Worm (Caenorhabditis elegans) whole organism, midembryonic: ENCODE data around the gene H12D21.11.

Experiments
- T22C8.4 ChIP-seq: fragments of 200-800 bp; sonication (Bioruptor generic); IDR thresholded peaks from 2 replicates; pipeline ENCODE4 v1.3.6; 2022; ENCODE audit warnings: missing genetic modification characterization, missing compliant biosample characterization
- cog-1 ChIP-seq: sonication (generic microtip); optimal IDR thresholded peaks from 2 replicates; lab custom pipeline; 2016; ENCODE audit warnings: missing genetic modification characterization, missing compliant biosample characterization
- flt-1 ChIP-seq: fragments of 200-800 bp; sonication (Bioruptor generic); IDR thresholded peaks from 2 replicates; pipeline ENCODE4 v1.3.6; 2022; ENCODE audit warnings: missing genetic modification characterization, missing compliant biosample characterization
- klf-2 ChIP-seq: fragments of 200-800 bp; sonication (Bioruptor generic); conservative IDR thresholded peaks from 2 replicates; pipeline ENCODE4 v1.3.6; 2022; ENCODE audit warnings: missing genetic modification reagents, missing genetic modification characterization, missing compliant biosample characterization
- med-1 ChIP-seq: sonication (generic microtip); optimal IDR thresholded peaks from 2 replicates; lab custom pipeline; 2017; ENCODE audit warnings: missing genetic modification characterization, mild to moderate bottlenecking, missing compliant biosample characterization, antibody characterized with exemption, missing genetic modification reagents; ENCODE audit not compliant: insufficient read depth
- ref-1 ChIP-seq: fragments of 200-800 bp; sonication (Bioruptor generic); conservative IDR thresholded peaks from 2 replicates; pipeline ENCODE4 v1.3.6; 2022; ENCODE audit warnings: missing genetic modification reagents, missing genetic modification characterization, missing compliant biosample characterization
- tab-1 ChIP-seq: fragments of 200-800 bp; sonication (Bioruptor generic); IDR thresholded peaks from 2 replicates; pipeline ENCODE4 v1.3.6; 2022; ENCODE audit warnings: missing genetic modification characterization, missing compliant biosample characterization
- ztf-23 ChIP-seq: fragments of 200-800 bp; sonication (Bioruptor generic); IDR thresholded peaks from 2 replicates; pipeline ENCODE4 v1.3.6; 2022; ENCODE audit warnings: missing genetic modification reagents, missing genetic modification characterization, missing compliant biosample characterization
- ztf-29 ChIP-seq: fragments of 200-800 bp; sonication (Bioruptor generic); IDR thresholded peaks from 2 replicates; pipeline ENCODE4 v1.3.6; 2022; ENCODE audit warnings: missing genetic modification reagents, missing genetic modification characterization, missing compliant biosample characterization

Gene H12D21.11

ce11 chrV:14930168-14930567 is 14.5 kb downstream of the H12D21.11 start:
- TF ChIP-seq tab-1 (GFP tag; lab: Robert Waterston, UW) = no peak
- TF ChIP-seq cog-1 = no peak
- no peak for TF ChIP-seq ztf-23 (GFP tag; lab: Robert Waterston, UW)
- no peak for TF ChIP-seq med-1 (GFP tag; lab: Kevin White, UChicago)
- TF ChIP-seq ztf-29 (GFP tag; lab: Robert Waterston, UW) = no peak
- TF ChIP-seq ref-1 (GFP tag; lab: Robert Waterston, UW) = no peak
- TF ChIP-seq flt-1 (GFP tag; lab: Robert Waterston, UW) = no peak
- TF ChIP-seq klf-2 (GFP tag; lab: Robert Waterston, UW) = no peak
- no peak for TF ChIP-seq T22C8.4 (GFP tag; lab: Robert Waterston, UW)

- TF ChIP-seq T22C8.4 (GFP tag; lab: Robert Waterston, UW) = no peak
- no peak for TF ChIP-seq med-1 (GFP tag; lab: Kevin White, UChicago)
Measured at ce11 chrV:14933450-14934218, 17.9 kb downstream of the H12D21.11 start.

ce11 chrV:14936587-14936986 is 20.9 kb downstream of the H12D21.11 start, which contains the start of gene C30G7.2:
Gene C30G7.2, plus strand, starts transcription at chrV:14936887.
- TF ChIP-seq ref-1 (GFP tag; lab: Robert Waterston, UW) (no peak), ztf-23 (GFP tag; lab: Robert Waterston, UW) (no peak), cog-1 (no peak), flt-1 (GFP tag; lab: Robert Waterston, UW) (no peak), T22C8.4 (GFP tag; lab: Robert Waterston, UW) (no peak), klf-2 (GFP tag; lab: Robert Waterston, UW) (no peak), med-1 (GFP tag; lab: Kevin White, UChicago) (no peak), ztf-29 (GFP tag; lab: Robert Waterston, UW) (no peak), tab-1 (GFP tag; lab: Robert Waterston, UW) (no peak)

DNA sequence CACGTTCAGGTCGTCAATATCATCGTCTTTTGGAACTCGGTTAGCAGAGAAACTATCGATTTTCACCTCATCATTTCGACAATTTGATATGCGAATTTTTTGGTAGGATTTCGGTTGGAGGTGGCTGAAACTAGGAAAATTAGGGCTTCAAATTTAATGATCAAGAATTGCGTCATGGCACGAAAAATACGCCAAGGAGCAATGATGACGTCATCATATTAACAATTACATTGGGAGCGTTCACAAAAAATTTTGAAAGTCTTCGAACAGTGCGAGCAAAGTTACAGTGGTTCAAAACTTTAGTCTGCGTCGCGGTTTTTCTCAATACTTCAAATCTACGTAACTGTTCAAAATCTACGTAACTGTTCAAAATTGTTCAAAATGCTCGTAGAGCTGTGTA is 27.2 kb downstream of the H12D21.11 start:
- no peak for TF ChIP-seq flt-1 (GFP tag; lab: Robert Waterston, UW)
- TF ChIP-seq cog-1 = no peak
- no peak for TF ChIP-seq T22C8.4 (GFP tag; lab: Robert Waterston, UW)
- no peak for TF ChIP-seq tab-1 (GFP tag; lab: Robert Waterston, UW)
- TF ChIP-seq ztf-29 (GFP tag; lab: Robert Waterston, UW) = no peak
- TF ChIP-seq ref-1 (GFP tag; lab: Robert Waterston, UW) = no peak
- TF ChIP-seq klf-2 (GFP tag; lab: Robert Waterston, UW) = no peak
- no peak for TF ChIP-seq med-1 (GFP tag; lab: Kevin White, UChicago)

- TF ChIP-seq cog-1 (no peak), ztf-29 (GFP tag; lab: Robert Waterston, UW) (no peak), tab-1 (GFP tag; lab: Robert Waterston, UW) (no peak), med-1 (GFP tag; lab: Kevin White, UChicago) (no peak), ztf-23 (GFP tag; lab: Robert Waterston, UW) (no peak), flt-1 (GFP tag; lab: Robert Waterston, UW) (no peak), T22C8.4 (GFP tag; lab: Robert Waterston, UW) (no peak), ref-1 (GFP tag; lab: Robert Waterston, UW) (no peak), klf-2 (GFP tag; lab: Robert Waterston, UW) (no peak)
Measured at ce11 chrV:14943774-14944173, 28.1 kb downstream of the H12D21.11 start.

- TF ChIP-seq T22C8.4 (GFP tag; lab: Robert Waterston, UW) (peak; percentile 78), ztf-29 (GFP tag; lab: Robert Waterston, UW) (no peak)
Measured at ce11 chrV:14945124-14945523, 29.4 kb downstream of the H12D21.11 start.

DNA sequence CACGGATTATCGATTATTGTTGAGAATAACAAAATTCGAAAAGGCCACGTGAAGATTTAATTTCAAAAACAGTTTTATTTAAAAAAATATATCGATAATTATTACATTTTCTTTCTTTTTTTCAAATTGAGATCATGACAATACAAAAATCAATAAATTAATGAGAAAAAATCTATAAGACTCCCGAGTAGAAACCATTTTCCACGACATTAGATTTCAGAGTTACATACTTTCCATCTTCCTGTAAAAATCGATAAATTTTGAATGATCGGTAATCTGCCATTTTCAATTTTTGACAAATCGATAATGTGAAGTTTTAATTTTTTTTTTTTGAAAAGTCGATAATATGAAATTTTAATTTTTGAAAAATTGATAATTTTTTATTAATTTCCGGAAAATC is 30.0 kb downstream of the H12D21.11 start, which contains the start of gene C30G7.3:
C30G7.3 (minus strand) TSS at position 8 of the 400 bp plus-strand sequence.
- TF ChIP-seq flt-1 (GFP tag; lab: Robert Waterston, UW) (no peak), klf-2 (GFP tag; lab: Robert Waterston, UW) (no peak), T22C8.4 (GFP tag; lab: Robert Waterston, UW) (no peak), cog-1 (no peak), ztf-23 (GFP tag; lab: Robert Waterston, UW) (no peak)

DNA sequence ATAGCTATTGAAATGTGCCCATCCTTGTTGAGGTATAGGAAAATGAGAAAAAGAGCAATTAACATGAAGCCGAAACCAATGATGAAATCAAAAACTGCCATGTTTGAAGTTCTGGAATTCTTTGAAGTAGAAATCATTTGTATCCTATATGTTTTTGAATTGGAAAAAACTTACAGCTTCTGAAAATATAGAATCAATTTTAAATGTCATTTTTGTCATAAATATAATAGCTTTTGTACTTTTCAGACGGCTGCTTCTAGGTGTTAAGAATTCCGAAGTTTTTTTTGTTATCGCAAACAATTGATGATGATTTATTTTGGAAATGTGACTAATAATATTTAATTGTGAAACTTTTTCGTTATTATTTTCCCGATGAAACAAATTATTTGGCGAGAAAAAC is 31.3 kb downstream of the H12D21.11 start, which contains the start of gene C30G7.4:
C30G7.4 (minus strand) TSS at position 101 of the 400 bp plus-strand sequence.
- TF ChIP-seq med-1 (GFP tag; lab: Kevin White, UChicago) (no peak), T22C8.4 (GFP tag; lab: Robert Waterston, UW) (no peak), ztf-29 (GFP tag; lab: Robert Waterston, UW) (no peak), tab-1 (GFP tag; lab: Robert Waterston, UW) (no peak), klf-2 (GFP tag; lab: Robert Waterston, UW) (no peak), flt-1 (GFP tag; lab: Robert Waterston, UW) (no peak)

ce11 chrV:14948566-14948965 is 32.9 kb downstream of the H12D21.11 start:
- TF ChIP-seq T22C8.4 (GFP tag; lab: Robert Waterston, UW) (no peak), ztf-23 (GFP tag; lab: Robert Waterston, UW) (no peak), ztf-29 (GFP tag; lab: Robert Waterston, UW) (no peak), tab-1 (GFP tag; lab: Robert Waterston, UW) (no peak), klf-2 (GFP tag; lab: Robert Waterston, UW) (no peak), cog-1 (no peak), flt-1 (GFP tag; lab: Robert Waterston, UW) (no peak), ref-1 (GFP tag; lab: Robert Waterston, UW) (no peak), med-1 (GFP tag; lab: Kevin White, UChicago) (no peak)
